Worm (Caenorhabditis elegans) whole organism, L2 larva: Measurements from ENCODE around the gene F59G1.8.

Experiments
- C34F6.9 ChIP-seq: fragments of 150-350 bp; optimal IDR thresholded peaks from 2 replicates; lab custom pipeline; 2014; ENCODE audit warnings: missing biosample characterization, missing genetic modification characterization
- F13H6.1 ChIP-seq: sonication (generic microtip); optimal IDR thresholded peaks from 2 replicates; lab custom pipeline; 2016; ENCODE audit warnings: missing genetic modification characterization, missing compliant biosample characterization
- R02D3.7 ChIP-seq: fragments of 150-350 bp; optimal IDR thresholded peaks from 2 replicates; lab custom pipeline; 2014; ENCODE audit warnings: missing biosample characterization, missing genetic modification characterization
- Y55F3AM.14 ChIP-seq: fragments of 200-800 bp; sonication (Bioruptor generic); optimal IDR thresholded peaks from 2 replicates; lab custom pipeline; 2018; ENCODE audit warnings: mild to moderate bottlenecking, missing genetic modification characterization, missing compliant biosample characterization
- aly-2 ChIP-seq: fragments of 150-350 bp; optimal IDR thresholded peaks from 2 replicates; lab custom pipeline; 2014; ENCODE audit warnings: missing biosample characterization, missing genetic modification characterization
- blmp-1 ChIP-seq: sonication (generic microtip); optimal IDR thresholded peaks from 2 replicates; lab custom pipeline; 2017; ENCODE audit warnings: missing genetic modification characterization, mild to moderate bottlenecking, missing compliant biosample characterization, antibody characterized with exemption, moderate library complexity; ENCODE audit not compliant: insufficient read depth
- ceh-16 ChIP-seq: fragments of 150-350 bp; optimal IDR thresholded peaks from 2 replicates; lab custom pipeline; 2014; ENCODE audit warnings: missing biosample characterization, missing genetic modification characterization
- ceh-82 ChIP-seq: fragments of 150-350 bp; optimal IDR thresholded peaks from 2 replicates; lab custom pipeline; 2014; ENCODE audit warnings: missing biosample characterization, missing genetic modification characterization
- crh-2 ChIP-seq: sonication (generic microtip); optimal IDR thresholded peaks from 2 replicates; lab custom pipeline; 2017; ENCODE audit warnings: missing biosample characterization, missing genetic modification characterization
- dmd-4 ChIP-seq: sonication (generic microtip); optimal IDR thresholded peaks from 2 replicates; lab custom pipeline; 2017; ENCODE audit warnings: missing biosample characterization, missing genetic modification characterization
- elt-1 ChIP-seq: fragments of 150-350 bp; optimal IDR thresholded peaks from 2 replicates; lab custom pipeline; 2014; ENCODE audit warnings: missing biosample characterization, missing genetic modification characterization
- fos-1 ChIP-seq: fragments of 150-350 bp; optimal IDR thresholded peaks from 2 replicates; lab custom pipeline; 2014; ENCODE audit warnings: missing biosample characterization, missing genetic modification characterization
- gmeb-1 ChIP-seq: fragments of 150-350 bp; optimal IDR thresholded peaks from 2 replicates; lab custom pipeline; 2014; ENCODE audit warnings: missing biosample characterization, missing genetic modification characterization
- lin-11 ChIP-seq: fragments of 150-350 bp; sonication (generic microtip); optimal IDR thresholded peaks from 2 replicates; lab custom pipeline; 2014; ENCODE audit warnings: missing biosample characterization, missing genetic modification characterization, inconsistent platforms, mixed read lengths
- lin-39 ChIP-seq: fragments of 150-350 bp; optimal IDR thresholded peaks from 2 replicates; lab custom pipeline; 2014; ENCODE audit warnings: missing biosample characterization, missing genetic modification reagents, missing genetic modification characterization
- lsy-2 ChIP-seq, 2 experiments: fragments of 150-350 bp in 1 of 2; sonication (generic microtip) in 1 of 2; optimal IDR thresholded peaks; 2 replicates each; lab custom pipeline; 2014 to 2017; ENCODE audit warnings: missing biosample characterization in 2 of 2, missing genetic modification characterization in 2 of 2
- mab-5 ChIP-seq: fragments of 150-350 bp; optimal IDR thresholded peaks from 2 replicates; lab custom pipeline; 2014; ENCODE audit warnings: missing biosample characterization, missing genetic modification characterization
- mbf-1 ChIP-seq: sonication (generic microtip); optimal IDR thresholded peaks from 2 replicates; lab custom pipeline; 2017; ENCODE audit warnings: missing biosample characterization, missing genetic modification characterization
- mdl-1 ChIP-seq, 2 experiments: fragments of 150-350 bp in 1 of 2; sonication (generic microtip) in 1 of 2; optimal IDR thresholded peaks; 2 replicates each; lab custom pipeline; 2017; ENCODE audit warnings: missing biosample characterization in 2 of 2, missing genetic modification characterization in 2 of 2
- nhr-10 ChIP-seq: sonication (generic microtip); optimal IDR thresholded peaks from 2 replicates; lab custom pipeline; 2017; ENCODE audit warnings: missing biosample characterization, missing genetic modification characterization
- nhr-11 ChIP-seq: fragments of 150-350 bp; optimal IDR thresholded peaks from 2 replicates; lab custom pipeline; 2014; ENCODE audit warnings: missing biosample characterization, missing genetic modification characterization
- nhr-12 ChIP-seq: fragments of 150-350 bp; optimal IDR thresholded peaks from 2 replicates; lab custom pipeline; 2014; ENCODE audit warnings: missing biosample characterization, missing genetic modification characterization
- nhr-129 ChIP-seq: fragments of 150-350 bp; optimal IDR thresholded peaks from 2 replicates; lab custom pipeline; 2014; ENCODE audit warnings: missing biosample characterization, missing genetic modification characterization
- nhr-21 ChIP-seq: fragments of 150-350 bp; optimal IDR thresholded peaks from 2 replicates; lab custom pipeline; 2014; ENCODE audit warnings: missing biosample characterization, missing genetic modification characterization
- nhr-23 ChIP-seq: fragments of 150-350 bp; optimal IDR thresholded peaks from 2 replicates; lab custom pipeline; 2014; ENCODE audit warnings: missing biosample characterization, missing genetic modification reagents, missing genetic modification characterization
- nhr-237 ChIP-seq: fragments of 150-350 bp; optimal IDR thresholded peaks from 2 replicates; lab custom pipeline; 2014; ENCODE audit warnings: missing biosample characterization, missing genetic modification characterization
- nhr-25 ChIP-seq: fragments of 150-350 bp; sonication (generic microtip); optimal IDR thresholded peaks from 3 replicates; lab custom pipeline; 2014; ENCODE audit warnings: missing biosample characterization, missing genetic modification characterization
- nhr-6 ChIP-seq: fragments of 150-350 bp; optimal IDR thresholded peaks from 2 replicates; lab custom pipeline; 2014; ENCODE audit warnings: missing biosample characterization, missing genetic modification characterization
- peb-1 ChIP-seq: fragments of 150-350 bp; optimal IDR thresholded peaks from 2 replicates; lab custom pipeline; 2014; ENCODE audit warnings: missing biosample characterization, missing genetic modification characterization
- sem-4 ChIP-seq: fragments of 150-350 bp; optimal IDR thresholded peaks from 2 replicates; lab custom pipeline; 2014; ENCODE audit warnings: missing biosample characterization, missing genetic modification reagents, missing genetic modification characterization
- skn-1 ChIP-seq: sonication (generic microtip); optimal IDR thresholded peaks from 2 replicates; lab custom pipeline; 2017; ENCODE audit warnings: missing biosample characterization, missing genetic modification characterization
- sma-3 ChIP-seq: sonication (generic microtip); optimal IDR thresholded peaks from 2 replicates; lab custom pipeline; 2016; ENCODE audit warnings: missing genetic modification reagents, missing genetic modification characterization, missing compliant biosample characterization
- sma-9 ChIP-seq, 2 experiments: fragments of 150-350 bp in 1 of 2; sonication (generic microtip) in 1 of 2; optimal IDR thresholded peaks; 2 replicates each; lab custom pipeline; 2014 to 2016; ENCODE audit warnings: missing genetic modification characterization in 2 of 2, mild to moderate bottlenecking in 1 of 2, missing biosample characterization in 1 of 2, missing compliant biosample characterization in 1 of 2, missing genetic modification reagents in 1 of 2, moderate library complexity in 1 of 2
- unc-39 ChIP-seq: fragments of 150-350 bp; optimal IDR thresholded peaks from 2 replicates; lab custom pipeline; 2014; ENCODE audit warnings: missing biosample characterization, missing genetic modification characterization
- unc-55 ChIP-seq: fragments of 150-350 bp; sonication (generic microtip); optimal IDR thresholded peaks from 3 replicates; lab custom pipeline; 2014; ENCODE audit warnings: missing biosample characterization, missing genetic modification reagents, missing genetic modification characterization
- unc-62 ChIP-seq: fragments of 150-350 bp; optimal IDR thresholded peaks from 2 replicates; lab custom pipeline; 2014; ENCODE audit warnings: missing biosample characterization, missing genetic modification reagents, missing genetic modification characterization
- zag-1 ChIP-seq: fragments of 150-350 bp; optimal IDR thresholded peaks from 2 replicates; lab custom pipeline; 2014; ENCODE audit warnings: missing biosample characterization, missing genetic modification characterization
- ztf-1 ChIP-seq: fragments of 200-800 bp; sonication (Bioruptor generic); conservative IDR thresholded peaks from 2 replicates; pipeline ENCODE4 v1.3.6; 2022; ENCODE audit warnings: missing genetic modification characterization, missing compliant biosample characterization
- ztf-11 ChIP-seq: sonication (generic microtip); optimal IDR thresholded peaks from 2 replicates; lab custom pipeline; 2017; ENCODE audit warnings: missing biosample characterization, missing genetic modification characterization
- ztf-4 ChIP-seq: fragments of 150-350 bp; optimal IDR thresholded peaks from 2 replicates; lab custom pipeline; 2014; ENCODE audit warnings: missing biosample characterization, missing genetic modification characterization

F59G1.8 gene

DNA sequence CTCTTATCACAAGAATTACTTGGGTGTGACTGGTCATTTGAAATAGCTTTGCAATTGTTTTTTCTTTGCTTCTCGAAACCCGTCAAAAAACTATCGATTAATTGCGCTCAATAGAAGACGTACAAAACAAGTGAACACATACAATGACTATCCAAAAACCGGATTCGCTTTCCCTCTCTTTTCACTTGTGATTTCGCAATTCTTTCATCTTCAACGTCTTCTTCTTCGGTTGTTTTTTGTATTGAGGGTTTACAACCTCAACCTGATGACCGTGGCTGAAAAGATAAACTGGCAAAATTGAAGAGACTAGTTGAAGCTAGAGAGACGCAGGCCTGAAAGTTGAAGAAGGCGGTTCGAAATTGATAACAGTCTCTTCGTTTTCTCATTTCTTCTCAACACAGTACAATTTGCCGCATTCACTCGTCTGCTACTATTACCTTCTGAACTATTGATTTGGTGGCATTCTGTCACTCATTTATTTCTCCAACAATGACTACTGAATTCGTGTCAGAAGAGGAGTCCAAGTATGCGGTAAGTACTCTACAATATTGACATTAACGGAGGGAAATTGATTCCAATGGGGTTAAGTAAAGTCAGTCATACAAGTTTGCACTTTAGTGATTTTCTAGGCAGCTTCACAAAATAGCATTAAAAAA, 20.3 kb upstream of the F59G1.8 start:
- no peak for TF ChIP-seq elt-1 (tag; lab: Kevin White, UChicago)
- peak in 1 of 2 experiments; percentile 27 for TF ChIP-seq lsy-2 (tag; optimal IDR thresholded peaks at IDR 0.05; lab: Kevin White, UChicago)
- TF ChIP-seq ztf-4 (tag; lab: Kevin White, UChicago) = peak; percentile 2
- no peak for TF ChIP-seq zag-1 (tag; lab: Kevin White, UChicago)
- peak; percentile 18 for TF ChIP-seq F13H6.1
- TF ChIP-seq nhr-10 = no peak
- no peak for TF ChIP-seq sem-4 (tag; lab: Kevin White, UChicago)
- peak; percentile 9 for TF ChIP-seq C34F6.9 (tag; lab: Kevin White, UChicago)
- TF ChIP-seq nhr-129 (tag; lab: Kevin White, UChicago) = peak; percentile 31
- no peak for TF ChIP-seq peb-1
- TF ChIP-seq nhr-21 (tag; lab: Kevin White, UChicago) = peak; percentile 52
- peak; percentile 94 for TF ChIP-seq blmp-1 (tag; lab: Kevin White, UChicago)
- TF ChIP-seq nhr-23 (tag; lab: Kevin White, UChicago) = no peak
- no peak for TF ChIP-seq R02D3.7 (tag; lab: Kevin White, UChicago)
- no peak for TF ChIP-seq sma-9 (GFP tag; optimal IDR thresholded peaks at IDR 0.05; lab: Kevin White, UChicago)
- TF ChIP-seq sma-9 (tag; optimal IDR thresholded peaks at IDR 0.05; lab: Kevin White, UChicago) = no peak
- TF ChIP-seq mbf-1 (tag; lab: Kevin White, UChicago) = no peak
- no peak for TF ChIP-seq lin-11 (tag; lab: Kevin White, UChicago)
- peak; percentile 40 for TF ChIP-seq fos-1
- no peak for TF ChIP-seq ceh-82 (tag; lab: Kevin White, UChicago)
- TF ChIP-seq skn-1 (tag; lab: Kevin White, UChicago) = no peak
- TF ChIP-seq nhr-6 = peak; percentile 27
- no peak for TF ChIP-seq lin-39 (tag; lab: Kevin White, UChicago)
- no peak for TF ChIP-seq nhr-237
- TF ChIP-seq ztf-1 (GFP tag; lab: Robert Waterston, UW) = no peak
- peak; percentile 55 for TF ChIP-seq crh-2 (tag; lab: Kevin White, UChicago)
- TF ChIP-seq gmeb-1 = no peak
- TF ChIP-seq sma-3 (GFP tag; lab: Kevin White, UChicago) = peak; percentile 18
- no peak for TF ChIP-seq mab-5 (tag; lab: Kevin White, UChicago)
- TF ChIP-seq nhr-25 (tag; lab: Kevin White, UChicago) = peak; percentile 91
- TF ChIP-seq dmd-4 (tag; lab: Kevin White, UChicago) = no peak
- no peak for TF ChIP-seq nhr-12 (tag; lab: Kevin White, UChicago)

- no peak for TF ChIP-seq ceh-82 (tag; lab: Kevin White, UChicago)
- no peak for TF ChIP-seq zag-1 (tag; lab: Kevin White, UChicago)
- TF ChIP-seq nhr-21 (tag; lab: Kevin White, UChicago) = no peak
- TF ChIP-seq skn-1 (tag; lab: Kevin White, UChicago) = no peak
- TF ChIP-seq fos-1 = no peak
- no peak for TF ChIP-seq mdl-1 (tag; optimal IDR thresholded peaks at IDR 0.05; lab: Kevin White, UChicago)
- peak; percentile 15 for TF ChIP-seq nhr-25 (tag; lab: Kevin White, UChicago)
These were observed 16.8 kb upstream of the F59G1.8 start for ce11 chrII:5889417-5890139.

DNA sequence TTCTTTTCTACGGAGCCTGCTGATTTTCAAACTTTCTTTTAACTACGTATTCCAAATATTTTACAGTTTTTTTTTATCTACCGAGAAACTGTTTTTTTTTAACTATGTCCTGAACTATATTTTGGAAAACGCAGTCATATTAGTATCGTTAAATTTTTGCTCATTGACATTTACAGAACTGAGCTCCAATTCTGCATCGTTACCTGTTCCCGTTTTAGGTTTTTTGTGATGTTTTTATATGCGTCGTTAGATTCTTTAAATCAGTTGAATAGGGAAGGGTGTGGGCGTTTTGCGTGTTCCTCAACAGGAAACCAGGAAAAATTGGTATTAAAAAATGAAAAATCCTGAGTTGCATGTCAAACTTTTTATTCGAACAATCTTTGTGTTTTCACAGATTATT, 13.6 kb upstream of the F59G1.8 start:
- TF ChIP-seq unc-39 (tag; lab: Kevin White, UChicago) = no peak
- no peak for TF ChIP-seq sma-9 (GFP tag; optimal IDR thresholded peaks at IDR 0.05; lab: Kevin White, UChicago)
- TF ChIP-seq sma-9 (tag; optimal IDR thresholded peaks at IDR 0.05; lab: Kevin White, UChicago) = no peak
- TF ChIP-seq F13H6.1 = no peak
- TF ChIP-seq nhr-129 (tag; lab: Kevin White, UChicago) = no peak

ce11 chrII:5895870-5896269, 10.5 kb upstream of the F59G1.8 start, which contains the start of gene F59G1.4:
TSS of gene F59G1.4 (plus strand) at chrII:5896170.
- TF ChIP-seq unc-55 (no peak), C34F6.9 (tag; lab: Kevin White, UChicago) (no peak), lsy-2 (tag; optimal IDR thresholded peaks at IDR 0.05; lab: Kevin White, UChicago) (no peak), nhr-237 (no peak), ztf-11 (tag; lab: Kevin White, UChicago) (no peak), blmp-1 (tag; lab: Kevin White, UChicago) (no peak), unc-39 (tag; lab: Kevin White, UChicago) (no peak), aly-2 (no peak), zag-1 (tag; lab: Kevin White, UChicago) (no peak), Y55F3AM.14 (GFP tag; lab: Kevin White, UChicago) (no peak), nhr-129 (tag; lab: Kevin White, UChicago) (no peak), nhr-11 (no peak), fos-1 (no peak), lin-11 (tag; lab: Kevin White, UChicago) (no peak), ceh-16 (tag; lab: Kevin White, UChicago) (no peak), ceh-82 (tag; lab: Kevin White, UChicago) (no peak), elt-1 (tag; lab: Kevin White, UChicago) (no peak), unc-62 (GFP tag; lab: Kevin White, UChicago) (no peak)
